Fruit fly (Drosophila melanogaster): ENCODE measurements around the gene Herp.
A peak's percentile ranks its signal among the peaks of the same experiment; 100 is the strongest.

Gene Herp

DNA sequence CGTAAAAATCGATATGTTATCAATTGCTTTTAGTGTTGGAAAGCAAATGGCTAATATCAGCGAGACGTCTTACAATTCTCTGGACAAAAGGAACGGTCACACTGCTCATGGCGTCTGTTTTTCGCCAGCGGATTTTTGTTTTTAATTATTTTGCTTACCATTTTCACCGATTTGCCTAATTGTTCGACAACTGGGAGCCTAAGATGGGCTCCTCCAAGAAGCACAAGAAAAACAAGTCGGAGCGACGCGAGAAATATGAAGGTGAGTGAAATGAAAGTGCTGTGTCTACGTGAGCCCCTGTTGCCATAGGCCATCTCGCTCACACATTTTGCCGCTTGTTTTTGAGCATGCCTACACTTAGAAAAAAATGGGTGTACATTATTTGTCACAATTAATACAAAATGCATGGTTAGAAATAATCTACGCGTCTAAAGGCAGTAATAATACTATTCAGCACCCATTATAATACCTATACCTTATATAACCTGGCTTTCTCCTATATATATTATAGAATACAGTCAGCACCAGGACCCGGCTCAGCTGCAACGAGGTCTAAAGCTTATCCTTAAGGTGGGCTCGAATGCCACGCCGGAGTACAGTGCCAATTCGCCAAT, 17.0 kb downstream of the Herp start, which contains the start of gene Brd7-9 (continued):
- TF ChIP-seq scrt (GFP tag; optimal IDR thresholded peaks at IDR 0.05) (peak; percentile 44), CG11398 (GFP tag; optimal IDR thresholded peaks at IDR 0.05) (no peak), unc-4 (GFP tag; IDR thresholded peaks at IDR 0.05; ENCODE audit: partially characterized antibody) (peak; percentile 39; the same call in 1 of the 2 replicates), Ada2b (GFP tag; IDR thresholded peaks at IDR 0.05) (peak; percentile 65), CG14710 (tag; optimal IDR thresholded peaks at IDR 0.05) (peak; percentile 45), TFAM (GFP tag; optimal IDR thresholded peaks at IDR 0.05) (no peak), Fer3 (tag; optimal IDR thresholded peaks at IDR 0.05) (peak; percentile 62), D19A (tag; optimal IDR thresholded peaks at IDR 0.05) (peak; percentile 58), CG2202 (tag; optimal IDR thresholded peaks at IDR 0.05) (peak; percentile 55), eve (GFP tag; optimal IDR thresholded peaks at IDR 0.05) (no peak), D (optimal IDR thresholded peaks at IDR 0.05) (no peak), D (GFP tag; optimal IDR thresholded peaks at IDR 0.05) (peak; percentile 61), kni (GFP tag; optimal IDR thresholded peaks at IDR 0.05) (no peak), CG10462 (GFP tag; optimal IDR thresholded peaks at IDR 0.05) (peak; percentile 27), CG10979 (tag; optimal IDR thresholded peaks at IDR 0.05) (peak; percentile 73), CG13894 (tag; optimal IDR thresholded peaks at IDR 0.05) (no peak), her (GFP tag; optimal IDR thresholded peaks at IDR 0.05) (peak; percentile 34), ind (GFP tag; optimal IDR thresholded peaks at IDR 0.05) (peak; percentile 73), Meics (GFP tag; optimal IDR thresholded peaks at IDR 0.05) (peak; percentile 80), Dad (GFP tag; optimal IDR thresholded peaks at IDR 0.05) (peak; percentile 59), Xbp1 (GFP tag; optimal IDR thresholded peaks at IDR 0.05) (peak; percentile 78), dmrt11E (tag; optimal IDR thresholded peaks at IDR 0.05) (peak; percentile 52), CG17912 (GFP tag; optimal IDR thresholded peaks at IDR 0.05) (no peak), hkb (optimal IDR thresholded peaks at IDR 0.05) (no peak), hkb (GFP tag; IDR thresholded peaks at IDR 0.05) (peak; percentile 91), CG43689 (GFP tag; IDR thresholded peaks at IDR 0.05) (peak; percentile 43; the same call in 1 of the 2 replicates), oc (tag; optimal IDR thresholded peaks at IDR 0.05) (no peak), mam (GFP tag; optimal IDR thresholded peaks at IDR 0.05) (peak; percentile 64), fd102C (GFP tag; optimal IDR thresholded peaks at IDR 0.05) (no peak), Hr78 (GFP tag; optimal IDR thresholded peaks at IDR 0.05) (no peak), Hey (tag; optimal IDR thresholded peaks at IDR 0.05) (no peak), Med (GFP tag) (peak; percentile 93), Neu2 (GFP tag; optimal IDR thresholded peaks at IDR 0.05; ENCODE audit: borderline replicate concordance) (no peak), Ssrp (tag; optimal IDR thresholded peaks at IDR 0.05) (peak; percentile 65), Nf-YA (GFP tag; IDR thresholded peaks at IDR 0.05) (peak; percentile 37; the same call in 1 of the 2 replicates), gce (GFP tag; IDR thresholded peaks at IDR 0.05) (peak; percentile 70; the same call in 1 of the 3 replicates), prd (optimal IDR thresholded peaks at IDR 0.05) (no peak), prd (GFP tag; IDR thresholded peaks at IDR 0.05) (peak; percentile 78), CG5180 (GFP tag; optimal IDR thresholded peaks at IDR 0.05) (peak; percentile 41), CG1603 (tag; optimal IDR thresholded peaks at IDR 0.05) (peak; percentile 79)

DNA sequence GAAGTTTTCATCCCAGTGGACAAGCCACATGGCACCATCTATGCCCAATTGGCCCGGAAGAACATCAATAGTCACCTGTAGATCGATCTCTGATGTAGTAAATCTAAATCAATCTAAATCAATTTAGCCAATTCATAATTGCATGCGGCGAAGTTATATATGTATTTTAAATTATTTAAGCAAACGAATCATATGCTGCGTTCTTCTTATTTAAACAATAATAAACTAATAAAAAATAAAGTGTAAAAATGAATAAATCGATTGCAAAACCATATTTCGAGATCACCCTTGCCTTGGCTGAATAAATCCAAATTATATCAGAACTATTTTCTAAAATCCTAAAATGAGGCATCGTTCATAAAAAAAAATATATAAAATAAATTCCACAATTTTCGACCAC, 18.7 kb downstream of the Herp start, which contains the start of gene CG7164:
Gene CG7164, plus strand, starts transcription at position 301 of the 400 bp plus-strand sequence.
- no peak for TF ChIP-seq Lpt (GFP tag; optimal IDR thresholded peaks at IDR 0.05)
- no peak for TF ChIP-seq Mes4 (GFP tag; optimal IDR thresholded peaks at IDR 0.05)
- no peak for TF ChIP-seq C15 (GFP tag; IDR thresholded peaks at IDR 0.05)
- no peak for TF ChIP-seq CG2889 (GFP tag; IDR thresholded peaks at IDR 0.05)
- TF ChIP-seq CG4707 (GFP tag; optimal IDR thresholded peaks at IDR 0.05) = no peak
- no peak for TF ChIP-seq TFAM (GFP tag; optimal IDR thresholded peaks at IDR 0.05)
- no peak for TF ChIP-seq Kr (GFP tag; optimal IDR thresholded peaks at IDR 0.05)
- no peak for TF ChIP-seq HLH54F (GFP tag; optimal IDR thresholded peaks at IDR 0.05)
- no peak for TF ChIP-seq Nf-YB (GFP tag; optimal IDR thresholded peaks at IDR 0.05)
- TF ChIP-seq salm (tag; optimal IDR thresholded peaks at IDR 0.05) = no peak
- no peak for TF ChIP-seq bigmax (GFP tag; optimal IDR thresholded peaks at IDR 0.05)
